Fruit fly (Drosophila melanogaster) whole organism, embryonic: Measurements from ENCODE around the gene MTPAP.

Source experiments
- CG10267 ChIP-seq: fragments of 200-800 bp; sonication (Bioruptor generic); optimal IDR thresholded peaks from 2 replicates; lab custom pipeline; 2018; ENCODE audit warnings: missing biosample characterization, mild to moderate bottlenecking, missing genetic modification characterization, moderate library complexity
- CG10654 ChIP-seq: fragments of 200-800 bp; sonication (Bioruptor generic); optimal IDR thresholded peaks from 2 replicates; lab custom pipeline; 2016; ENCODE audit warnings: missing biosample characterization, missing genetic modification characterization
- CG13287 ChIP-seq: fragments of 200-800 bp; sonication (Bioruptor generic); IDR thresholded peaks from 2 replicates; pipeline ENCODE4 v1.3.6; 2022; ENCODE audit warnings: missing biosample characterization, missing genetic modification characterization; ENCODE audit not compliant: partially characterized antibody
- CG2712 ChIP-seq: fragments of 200-800 bp; optimal IDR thresholded peaks from 3 replicates; lab custom pipeline; 2019; ENCODE audit warnings: missing biosample characterization, mild to moderate bottlenecking, missing genetic modification characterization, moderate library complexity
- CG34224 ChIP-seq: fragments of 200-800 bp; sonication (Bioruptor generic); IDR thresholded peaks from 3 replicates; pipeline ENCODE4 v1.3.6; 2022; ENCODE audit warnings: missing biosample characterization, missing genetic modification characterization; ENCODE audit not compliant: partially characterized antibody
- CG42726 ChIP-seq: fragments of 200-800 bp; sonication (Bioruptor generic); IDR thresholded peaks from 2 replicates; pipeline ENCODE4 v1.3.6; 2022; ENCODE audit warnings: missing biosample characterization, missing genetic modification characterization; ENCODE audit not compliant: partially characterized antibody
- CG6272 ChIP-seq: fragments of 200-800 bp; sonication (Bioruptor generic); IDR thresholded peaks from 2 replicates; pipeline ENCODE4 v1.3.6; 2022; ENCODE audit warnings: missing biosample characterization, missing genetic modification characterization
- CG7963 ChIP-seq: fragments of 200-800 bp; sonication (Bioruptor generic); IDR thresholded peaks from 3 replicates; pipeline ENCODE4 v1.3.6; 2022; ENCODE audit warnings: missing biosample characterization, missing genetic modification characterization; ENCODE audit not compliant: partially characterized antibody
- CkIIα-i1 ChIP-seq: fragments of 200-800 bp; sonication (Bioruptor generic); IDR thresholded peaks from 2 replicates; pipeline ENCODE4 v1.3.6; 2022; ENCODE audit warnings: missing biosample characterization, missing genetic modification characterization
- Doc3 ChIP-seq: fragments of 200-800 bp; sonication (Bioruptor generic); IDR thresholded peaks from 3 replicates; pipeline ENCODE4 v1.3.6; 2022; ENCODE audit warnings: missing biosample characterization, missing genetic modification characterization; ENCODE audit not compliant: partially characterized antibody
- Dref ChIP-seq: fragments of 200-800 bp; sonication (Bioruptor generic); IDR thresholded peaks from 2 replicates; pipeline ENCODE4 v1.3.6; 2022; ENCODE audit warnings: missing biosample characterization, missing genetic modification characterization
- E2f2 ChIP-seq: fragments of 200-800 bp; sonication (Bioruptor generic); IDR thresholded peaks from 2 replicates; pipeline ENCODE4 v1.3.6; 2022; ENCODE audit warnings: missing biosample characterization, missing genetic modification characterization
- ERR ChIP-seq: fragments of 200-800 bp; sonication (Bioruptor generic); optimal IDR thresholded peaks from 2 replicates; lab custom pipeline; 2016; ENCODE audit warnings: missing biosample characterization, missing genetic modification characterization
- Fer1 ChIP-seq: fragments of 200-800 bp; sonication (Bioruptor generic); optimal IDR thresholded peaks from 2 replicates; lab custom pipeline; 2017; ENCODE audit warnings: missing biosample characterization, mild to moderate bottlenecking, missing genetic modification characterization
- Fer2 ChIP-seq: fragments of 200-800 bp; sonication (Bioruptor generic); optimal IDR thresholded peaks from 2 replicates; lab custom pipeline; 2018; ENCODE audit warnings: missing biosample characterization, mild to moderate bottlenecking, missing genetic modification characterization, moderate library complexity
- Gug ChIP-seq: fragments of 200-800 bp; sonication (Bioruptor generic); IDR thresholded peaks from 4 replicates; pipeline ENCODE4 v1.3.6; 2022; ENCODE audit warnings: missing biosample characterization, missing genetic modification characterization
- HHEX ChIP-seq: fragments of 200-800 bp; sonication (Bioruptor generic); optimal IDR thresholded peaks from 3 replicates; lab custom pipeline; 2017; ENCODE audit warnings: missing biosample characterization, mild to moderate bottlenecking, missing genetic modification characterization, missing genetic modification reagents
- HLH4C ChIP-seq: fragments of 200-800 bp; sonication (Bioruptor generic); IDR thresholded peaks from 3 replicates; pipeline ENCODE4 v1.3.6; 2022; ENCODE audit warnings: missing biosample characterization, missing genetic modification characterization; ENCODE audit not compliant: partially characterized antibody
- Hr3 ChIP-seq: fragments of 200-800 bp; sonication (Bioruptor generic); optimal IDR thresholded peaks from 3 replicates; lab custom pipeline; 2016; ENCODE audit warnings: missing biosample characterization, missing genetic modification characterization
- Lim3 ChIP-seq: fragments of 200-800 bp; sonication (Bioruptor generic); IDR thresholded peaks from 2 replicates; pipeline ENCODE4 v1.3.6; 2022; ENCODE audit warnings: missing biosample characterization, missing genetic modification characterization
- MBD-R2 ChIP-seq: fragments of 200-800 bp; sonication (Bioruptor generic); IDR thresholded peaks from 2 replicates; pipeline ENCODE4 v1.3.6; 2022; ENCODE audit warnings: missing biosample characterization, missing genetic modification characterization
- MTF-1 ChIP-seq: fragments of 200-800 bp; sonication (Bioruptor generic); optimal IDR thresholded peaks from 2 replicates; lab custom pipeline; 2018; ENCODE audit warnings: missing biosample characterization, mild to moderate bottlenecking, missing genetic modification characterization, borderline replicate concordance
- Med ChIP-seq: fragments of 200-800 bp; sonication (Bioruptor generic); peaks from one replicate; lab custom pipeline; 2016; ENCODE audit warnings: missing biosample characterization, missing genetic modification characterization, mild to moderate bottlenecking, inconsistent platforms, moderate library complexity
- Myb ChIP-seq: fragments of 200-800 bp; sonication (Bioruptor generic); optimal IDR thresholded peaks from 2 replicates; lab custom pipeline; 2016; ENCODE audit warnings: missing biosample characterization, missing genetic modification characterization
- NC2β ChIP-seq: fragments of 200-800 bp; sonication (Bioruptor generic); optimal IDR thresholded peaks from 2 replicates; lab custom pipeline; 2016; ENCODE audit warnings: missing biosample characterization, missing genetic modification characterization
- Nf-YC ChIP-seq: fragments of 200-800 bp; optimal IDR thresholded peaks from 3 replicates; lab custom pipeline; 2019; ENCODE audit warnings: missing biosample characterization, mild to moderate bottlenecking, missing genetic modification characterization, moderate library complexity
- Opbp ChIP-seq: fragments of 200-800 bp; sonication (Bioruptor generic); IDR thresholded peaks from 3 replicates; pipeline ENCODE4 v1.3.6; 2022; ENCODE audit warnings: missing biosample characterization, missing genetic modification characterization; ENCODE audit not compliant: partially characterized antibody
- Pdp1 ChIP-seq, 2 experiments: fragments of 200-800 bp; sonication (Bioruptor generic); optimal IDR thresholded peaks; 3 replicates each; lab custom pipeline; 2016; ENCODE audit warnings: missing biosample characterization in 2 of 2, missing genetic modification characterization in 2 of 2, mild to moderate bottlenecking in 1 of 2, moderate library complexity in 1 of 2
- Xbp1 ChIP-seq: fragments of 200-800 bp; sonication (Bioruptor generic); optimal IDR thresholded peaks from 3 replicates; lab custom pipeline; 2016; ENCODE audit warnings: missing biosample characterization, mild to moderate bottlenecking, missing genetic modification characterization
- amos ChIP-seq: fragments of 200-800 bp; sonication (Bioruptor generic); IDR thresholded peaks from 2 replicates; pipeline ENCODE4 v1.3.6; 2022; ENCODE audit warnings: missing biosample characterization, missing genetic modification characterization; ENCODE audit not compliant: partially characterized antibody
- bsh ChIP-seq, 2 experiments: fragments of 200-800 bp; sonication (Bioruptor generic); optimal IDR thresholded peaks; 2 replicates each; lab custom pipeline; 2017 to 2018; ENCODE audit warnings: mild to moderate bottlenecking in 2 of 2, missing biosample characterization in 2 of 2, missing genetic modification characterization in 2 of 2, moderate library complexity in 1 of 2
- crol ChIP-seq: fragments of 200-800 bp; sonication (Bioruptor generic); IDR thresholded peaks from 2 replicates; pipeline ENCODE4 v1.3.6; 2022; ENCODE audit warnings: missing biosample characterization, missing genetic modification characterization
- gfzf ChIP-seq: fragments of 200-800 bp; sonication (Bioruptor generic); optimal IDR thresholded peaks from 2 replicates; lab custom pipeline; 2016; ENCODE audit warnings: missing biosample characterization, mild to moderate bottlenecking, missing genetic modification characterization, moderate library complexity
- hb ChIP-seq: fragments of 200-800 bp; sonication (Bioruptor generic); IDR thresholded peaks from 3 replicates; pipeline ENCODE4 v1.3.6; 2022; ENCODE audit warnings: missing biosample characterization, missing genetic modification characterization; ENCODE audit not compliant: partially characterized antibody
- kni ChIP-seq: fragments of 200-800 bp; sonication (Bioruptor generic); optimal IDR thresholded peaks from 3 replicates; lab custom pipeline; 2017; ENCODE audit warnings: mild to moderate bottlenecking, missing biosample characterization, missing genetic modification reagents, missing genetic modification characterization
- knrl ChIP-seq: fragments of 200-800 bp; sonication (Bioruptor generic); IDR thresholded peaks from 3 replicates; pipeline ENCODE4 v1.3.6; 2022; ENCODE audit warnings: missing biosample characterization, missing genetic modification characterization; ENCODE audit not compliant: partially characterized antibody
- nau ChIP-seq: fragments of 200-800 bp; sonication (Bioruptor generic); optimal IDR thresholded peaks from 3 replicates; lab custom pipeline; 2017; ENCODE audit warnings: missing biosample characterization, mild to moderate bottlenecking, missing genetic modification characterization, missing genetic modification reagents
- nerfin-2 ChIP-seq: fragments of 200-800 bp; sonication (Bioruptor generic); IDR thresholded peaks from 2 replicates; pipeline ENCODE4 v1.3.6; 2022; ENCODE audit warnings: missing biosample characterization, missing genetic modification characterization; ENCODE audit not compliant: partially characterized antibody
- nmo ChIP-seq: fragments of 200-800 bp; sonication (Bioruptor generic); optimal IDR thresholded peaks from 2 replicates; lab custom pipeline; 2018; ENCODE audit warnings: missing biosample characterization, mild to moderate bottlenecking, missing genetic modification characterization, moderate library complexity
- onecut ChIP-seq: fragments of 200-800 bp; sonication (Bioruptor generic); IDR thresholded peaks from 2 replicates; pipeline ENCODE4 v1.3.6; 2022; ENCODE audit warnings: missing biosample characterization, missing genetic modification characterization
- p53 ChIP-seq: fragments of 200-800 bp; sonication (Bioruptor generic); optimal IDR thresholded peaks from 2 replicates; lab custom pipeline; 2016; ENCODE audit warnings: missing biosample characterization, missing genetic modification characterization
- pb ChIP-seq: fragments of 200-800 bp; sonication (Bioruptor generic); optimal IDR thresholded peaks from 3 replicates; lab custom pipeline; 2016; ENCODE audit warnings: missing biosample characterization, missing genetic modification characterization
- pho ChIP-seq: fragments of 200-800 bp; sonication (Bioruptor generic); optimal IDR thresholded peaks from 2 replicates; lab custom pipeline; 2016; ENCODE audit warnings: missing biosample characterization, missing genetic modification characterization
- sens-2 ChIP-seq: fragments of 200-800 bp; sonication (Bioruptor generic); IDR thresholded peaks from 2 replicates; pipeline ENCODE4 v1.3.6; 2022; ENCODE audit warnings: missing biosample characterization, missing genetic modification characterization
- sna ChIP-seq: fragments of 200-800 bp; sonication (Bioruptor generic); IDR thresholded peaks from 2 replicates; pipeline ENCODE4 v1.3.6; 2022; ENCODE audit warnings: missing biosample characterization, missing genetic modification characterization; ENCODE audit not compliant: partially characterized antibody
- tll ChIP-seq, 2 experiments: fragments of 200-800 bp in 1 of 2; fragments of >200 bp in 1 of 2; sonication (Bioruptor generic) in 1 of 2; optimal IDR thresholded peaks; 2 replicates each; lab custom pipeline; 2017 to 2019; ENCODE audit warnings: missing biosample characterization in 2 of 2, missing genetic modification characterization in 2 of 2, mild to moderate bottlenecking in 1 of 2, moderate library complexity in 1 of 2
- trem ChIP-seq: fragments of 200-800 bp; optimal IDR thresholded peaks from 3 replicates; lab custom pipeline; 2019; ENCODE audit warnings: missing biosample characterization, mild to moderate bottlenecking, missing genetic modification characterization, moderate library complexity
- unpg ChIP-seq: fragments of 200-800 bp; sonication (Bioruptor generic); optimal IDR thresholded peaks from 3 replicates; lab custom pipeline; 2018; ENCODE audit warnings: missing biosample characterization, mild to moderate bottlenecking, missing genetic modification characterization, moderate library complexity

MTPAP gene

dm6 chrX:1349255-1349654 is at the start of gene MTPAP (continued):
- no peak for TF ChIP-seq CG6272 (GFP tag; lab: Robert Waterston, UW)
- TF ChIP-seq kni (GFP tag; lab: Kevin White, UChicago), result no peak
- no peak for TF ChIP-seq Gug (GFP tag; lab: Robert Waterston, UW)
- peak; percentile 28; the same call in 1 of the 3 replicates for TF ChIP-seq CG7963
- TF ChIP-seq Lim3 (GFP tag; lab: Robert Waterston, UW), result no peak
- TF ChIP-seq nau, result no peak
- peak; percentile 69 for TF ChIP-seq knrl (GFP tag; lab: Robert Waterston, UW)
- TF ChIP-seq Med, result peak; percentile 84
- peak; percentile 39 for TF ChIP-seq Nf-YC (tag; lab: Kevin White, UChicago)
- TF ChIP-seq nmo (GFP tag; lab: Kevin White, UChicago), result peak; percentile 54
- TF ChIP-seq Hr3 (GFP tag; lab: Kevin White, UChicago), result no peak
- peak; percentile 43 for TF ChIP-seq NC2β (GFP tag; lab: Kevin White, UChicago)
- TF ChIP-seq HLH4C (GFP tag; lab: Robert Waterston, UW), result peak; percentile 79
- peak; percentile 72 for TF ChIP-seq hb
- TF ChIP-seq unpg (GFP tag; lab: Kevin White, UChicago), result no peak
- TF ChIP-seq p53 (GFP tag; lab: Kevin White, UChicago), result peak; percentile 3
- peak; percentile 39 for TF ChIP-seq CG2712 (tag; lab: Kevin White, UChicago)
- peak; percentile 70 for TF ChIP-seq Dref
- TF ChIP-seq E2f2, result peak; percentile 93
- TF ChIP-seq HHEX (GFP tag; lab: Kevin White, UChicago), result no peak
- TF ChIP-seq Fer1 (GFP tag; lab: Kevin White, UChicago), result peak; percentile 12
- no peak for TF ChIP-seq CG42726 (GFP tag; lab: Robert Waterston, UW)
- TF ChIP-seq trem (tag; lab: Kevin White, UChicago), result peak; percentile 64
- no peak for TF ChIP-seq CkIIα-i1
- TF ChIP-seq nerfin-2 (GFP tag; lab: Robert Waterston, UW), result peak; percentile 66
- TF ChIP-seq MTF-1 (GFP tag; lab: Kevin White, UChicago), result no peak
- peak; percentile 69 for TF ChIP-seq Myb (GFP tag; lab: Kevin White, UChicago)
- peak; percentile 74 for TF ChIP-seq CG13287
- TF ChIP-seq pb, result peak; percentile 2
- TF ChIP-seq MBD-R2 (GFP tag; lab: Robert Waterston, UW), result peak; percentile 72
- TF ChIP-seq amos, result peak; percentile 49; the same call in 1 of the 2 replicates
- TF ChIP-seq tll (GFP tag; optimal IDR thresholded peaks at IDR 0.05; lab: Kevin White, UChicago), result peak in 1 of 2 experiments; percentile 6
- peak; percentile 65; the same call in 2 of the 3 replicates for TF ChIP-seq CG34224 (GFP tag; lab: Robert Waterston, UW)
- no peak for TF ChIP-seq ERR (GFP tag; lab: Kevin White, UChicago)
- no peak for TF ChIP-seq CG10654 (GFP tag; lab: Kevin White, UChicago)
- TF ChIP-seq gfzf, result peak; percentile 12
- no peak for TF ChIP-seq Fer2 (tag; lab: Kevin White, UChicago)
- no peak for TF ChIP-seq bsh (GFP tag; optimal IDR thresholded peaks at IDR 0.05; lab: Kevin White, UChicago)
- peak; percentile 61; the same call in 1 of the 3 replicates for TF ChIP-seq Opbp (GFP tag; lab: Robert Waterston, UW)
- TF ChIP-seq pho (GFP tag; lab: Kevin White, UChicago), result peak; percentile 14
- no peak for TF ChIP-seq crol (GFP tag; lab: Robert Waterston, UW)
- peak; percentile 61; the same call in 1 of the 2 replicates for TF ChIP-seq sna (GFP tag; lab: Robert Waterston, UW)
- no peak for TF ChIP-seq onecut (GFP tag; lab: Robert Waterston, UW)
- peak; percentile 27 for TF ChIP-seq CG10267 (tag; lab: Kevin White, UChicago)
- peak; percentile 23 for TF ChIP-seq Xbp1 (GFP tag; lab: Kevin White, UChicago)
- no peak for TF ChIP-seq sens-2
- peak in 1 of 2 experiments; percentile 0 for TF ChIP-seq Pdp1 (GFP tag; optimal IDR thresholded peaks at IDR 0.05; lab: Kevin White, UChicago)
- peak; percentile 42; the same call in 1 of the 3 replicates for TF ChIP-seq Doc3 (GFP tag; lab: Robert Waterston, UW)
